Fruit fly (Drosophila melanogaster) whole organism, wandering third instar larva: ENCODE data around the gene Mgat3.

Source experiments
- Abd-B ChIP-seq: fragments of >200 bp; optimal IDR thresholded peaks from 2 replicates; lab custom pipeline; 2017; ENCODE audit warnings: missing biosample characterization, missing genetic modification characterization
- CG32264 ChIP-seq: fragments of 200-800 bp; sonication (Bioruptor generic); optimal IDR thresholded peaks from 2 replicates; lab custom pipeline; 2016; ENCODE audit warnings: missing biosample characterization, missing genetic modification characterization
- CG9705 ChIP-seq: fragments of 200-800 bp; sonication (Bioruptor generic); optimal IDR thresholded peaks from 2 replicates; lab custom pipeline; 2018; ENCODE audit warnings: missing biosample characterization, mild to moderate bottlenecking, missing genetic modification characterization
- CrebA ChIP-seq: fragments of 200-800 bp; sonication (Bioruptor generic); optimal IDR thresholded peaks from 2 replicates; lab custom pipeline; 2016; ENCODE audit warnings: missing biosample characterization, mild to moderate bottlenecking, missing genetic modification characterization, borderline replicate concordance
- Dfd ChIP-seq: fragments of >200 bp; optimal IDR thresholded peaks from 2 replicates; lab custom pipeline; 2017; ENCODE audit warnings: missing biosample characterization, missing genetic modification characterization
- Dif ChIP-seq: fragments of 200-275, 200-300 bp; sonication (Bioruptor generic); optimal IDR thresholded peaks from 2 replicates; lab custom pipeline; 2018; ENCODE audit warnings: missing biosample characterization, missing genetic modification characterization; ENCODE audit not compliant: partially characterized antibody
- GATAd ChIP-seq: sonication (Bioruptor generic); optimal IDR thresholded peaks from 2 replicates; lab custom pipeline; 2016; ENCODE audit warnings: missing biosample characterization, missing genetic modification characterization
- HLH106 ChIP-seq: fragments of 200-800 bp; optimal IDR thresholded peaks from 3 replicates; lab custom pipeline; 2019; ENCODE audit warnings: missing biosample characterization, mild to moderate bottlenecking, missing genetic modification characterization, moderate library complexity
- Hnf4 ChIP-seq: fragments of 200-800 bp; sonication (Bioruptor generic); optimal IDR thresholded peaks from 2 replicates; lab custom pipeline; 2016; ENCODE audit warnings: missing biosample characterization, mild to moderate bottlenecking, missing genetic modification characterization
- Hr78 ChIP-seq: fragments of >200 bp; optimal IDR thresholded peaks from 2 replicates; lab custom pipeline; 2017; ENCODE audit warnings: missing biosample characterization, missing genetic modification characterization
- Hr83 ChIP-seq: fragments of 200-300 bp; sonication (Bioruptor generic); optimal IDR thresholded peaks from 2 replicates; lab custom pipeline; 2016; ENCODE audit warnings: missing biosample characterization, mild to moderate bottlenecking, missing genetic modification characterization, moderate library complexity; ENCODE audit not compliant: poor library complexity, severe bottlenecking
- Jra ChIP-seq: sonication (Bioruptor generic); optimal IDR thresholded peaks from 2 replicates; lab custom pipeline; 2016; ENCODE audit warnings: missing biosample characterization, missing genetic modification characterization
- Mio ChIP-seq: sonication (Bioruptor generic); optimal IDR thresholded peaks from 2 replicates; lab custom pipeline; 2016; ENCODE audit warnings: missing biosample characterization, missing genetic modification characterization
- Myc ChIP-seq: fragments of >200 bp; optimal IDR thresholded peaks from 2 replicates; lab custom pipeline; 2017
- N ChIP-seq: fragments of >200 bp; optimal IDR thresholded peaks from 2 replicates; lab custom pipeline; 2018; ENCODE audit warnings: missing biosample characterization, missing external identifiers, missing genetic modification characterization
- OdsH ChIP-seq: fragments of 200-800 bp; sonication (Bioruptor generic); optimal IDR thresholded peaks from 2 replicates; lab custom pipeline; 2016; ENCODE audit warnings: missing biosample characterization, mild to moderate bottlenecking, missing genetic modification characterization
- Rel ChIP-seq, 2 experiments: fragments of 200-800 bp; sonication (Bioruptor generic) in 1 of 2; optimal IDR thresholded peaks; 2 replicates in 1 of 2; 3 replicates in 1 of 2; lab custom pipeline; 2016 to 2019; ENCODE audit warnings: mild to moderate bottlenecking in 2 of 2, missing biosample characterization in 2 of 2, missing genetic modification characterization in 2 of 2, moderate library complexity in 1 of 2
- Sp1 ChIP-seq: fragments of 200-800 bp; sonication (Bioruptor generic); optimal IDR thresholded peaks from 3 replicates; lab custom pipeline; 2019; ENCODE audit warnings: missing biosample characterization, mild to moderate bottlenecking, missing genetic modification characterization, moderate library complexity
- Vsx2 ChIP-seq: fragments of 200-300, 225-300 bp; sonication (Bioruptor generic); optimal IDR thresholded peaks from 2 replicates; lab custom pipeline; 2018; ENCODE audit warnings: missing biosample characterization, missing genetic modification characterization; ENCODE audit not compliant: partially characterized antibody
- br ChIP-seq: fragments of 200-800 bp; sonication (Bioruptor generic); optimal IDR thresholded peaks from 2 replicates; lab custom pipeline; 2016; ENCODE audit warnings: missing biosample characterization, missing genetic modification characterization
- brk ChIP-seq: fragments of 200-800 bp; sonication (Bioruptor generic); optimal IDR thresholded peaks from 2 replicates; lab custom pipeline; 2016; ENCODE audit warnings: missing biosample characterization, mild to moderate bottlenecking, missing genetic modification characterization
- dl ChIP-seq, 2 experiments: fragments of 175-275, 200-275 bp in 1 of 2; fragments of 200-275 bp in 1 of 2; sonication (Bioruptor generic); optimal IDR thresholded peaks; lab custom pipeline; 2018; ENCODE audit warnings: mild to moderate bottlenecking in 2 of 2, missing biosample characterization in 2 of 2, missing genetic modification characterization in 2 of 2, moderate library complexity in 2 of 2; ENCODE audit not compliant: partially characterized antibody in 2 of 2, insufficient read depth in 1 of 2
- dmrt93B ChIP-seq: fragments of 200-800 bp; sonication (Bioruptor generic); optimal IDR thresholded peaks from 2 replicates; lab custom pipeline; 2018; ENCODE audit warnings: missing biosample characterization, mild to moderate bottlenecking, missing genetic modification characterization
- dsf ChIP-seq: sonication (Bioruptor generic); optimal IDR thresholded peaks from 2 replicates; lab custom pipeline; 2016; ENCODE audit warnings: missing biosample characterization, missing genetic modification characterization, borderline replicate concordance
- ey ChIP-seq: fragments of 200-800 bp; sonication (Bioruptor generic); optimal IDR thresholded peaks from 2 replicates; lab custom pipeline; 2016; ENCODE audit warnings: missing biosample characterization, missing genetic modification characterization
- foxo ChIP-seq, 2 experiments: fragments of 200-800 bp; sonication (Bioruptor generic); optimal IDR thresholded peaks; 2 replicates in 1 of 2; 3 replicates in 1 of 2; lab custom pipeline; 2016 to 2017; ENCODE audit warnings: missing biosample characterization in 2 of 2, missing genetic modification characterization in 2 of 2
- fru ChIP-seq: fragments of 200-800 bp; sonication (Bioruptor generic); optimal IDR thresholded peaks from 3 replicates; lab custom pipeline; 2016; ENCODE audit warnings: missing biosample characterization, mild to moderate bottlenecking, missing genetic modification characterization
- h ChIP-seq: fragments of 200-800 bp; sonication (Bioruptor generic); optimal IDR thresholded peaks from 3 replicates; lab custom pipeline; 2016; ENCODE audit warnings: missing biosample characterization, mild to moderate bottlenecking, missing genetic modification characterization
- jim ChIP-seq: fragments of 175-275, 200-325 bp; sonication (Bioruptor generic); optimal IDR thresholded peaks from 2 replicates; lab custom pipeline; 2016; ENCODE audit warnings: missing biosample characterization, mild to moderate bottlenecking, missing genetic modification characterization
- lola ChIP-seq: fragments of >200 bp; optimal IDR thresholded peaks from 2 replicates; lab custom pipeline; 2017; ENCODE audit warnings: missing biosample characterization, missing genetic modification characterization
- pan ChIP-seq: fragments of >200 bp; optimal IDR thresholded peaks from 2 replicates; lab custom pipeline; 2017
- psq ChIP-seq: fragments of 200-800 bp; sonication (Bioruptor generic); optimal IDR thresholded peaks from 3 replicates; lab custom pipeline; 2017; ENCODE audit warnings: missing biosample characterization, mild to moderate bottlenecking, missing genetic modification characterization, moderate library complexity
- rgr ChIP-seq: fragments of 200-800 bp; sonication (Bioruptor generic); optimal IDR thresholded peaks from 3 replicates; lab custom pipeline; 2016; ENCODE audit warnings: missing biosample characterization, mild to moderate bottlenecking, missing genetic modification characterization
- sage ChIP-seq: fragments of 200-800 bp; sonication (Bioruptor generic); optimal IDR thresholded peaks from 2 replicates; lab custom pipeline; 2016; ENCODE audit warnings: missing biosample characterization, mild to moderate bottlenecking, missing genetic modification characterization
- sv ChIP-seq: fragments of 200-800 bp; sonication (Bioruptor generic); optimal IDR thresholded peaks from 3 replicates; lab custom pipeline; 2016; ENCODE audit warnings: missing biosample characterization, missing genetic modification characterization
- tai ChIP-seq: sonication (Bioruptor generic); optimal IDR thresholded peaks from 2 replicates; lab custom pipeline; 2016; ENCODE audit warnings: missing biosample characterization, missing genetic modification characterization
- usp ChIP-seq: fragments of >200 bp; optimal IDR thresholded peaks from 2 replicates; lab custom pipeline; 2017; ENCODE audit warnings: missing biosample characterization, missing genetic modification characterization
- woc ChIP-seq: sonication (Bioruptor generic); optimal IDR thresholded peaks from 2 replicates; lab custom pipeline; 2016; ENCODE audit warnings: missing biosample characterization, mild to moderate bottlenecking, missing genetic modification characterization

Gene Mgat3

DNA sequence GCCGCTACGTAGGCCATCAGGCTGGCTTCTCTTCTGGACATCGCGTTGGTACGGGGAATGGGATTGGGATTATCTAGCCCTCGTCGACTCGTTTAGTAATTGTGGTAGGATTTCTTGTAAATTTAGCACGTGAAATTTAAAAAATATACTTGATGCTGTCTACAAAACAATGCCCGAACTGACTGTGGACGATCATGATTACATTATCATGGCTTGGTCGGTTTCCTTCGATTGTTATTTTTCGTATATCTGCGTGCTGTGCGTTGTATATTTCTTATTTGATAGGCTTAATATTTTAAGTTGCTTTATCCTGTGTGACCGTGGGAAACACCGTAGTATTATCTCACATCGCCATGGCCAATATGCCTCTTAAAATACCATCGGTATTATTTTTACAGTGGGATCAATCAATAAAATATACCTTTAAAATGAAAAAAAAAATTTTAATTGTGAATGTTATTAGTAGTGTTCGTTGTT, 20.6 kb upstream of the Mgat3 start, which contains the start of gene CG16972:
Gene CG16972, minus strand, starts transcription at position 336 of the 477 bp plus-strand sequence.
- TF ChIP-seq Rel (GFP tag; optimal IDR thresholded peaks at IDR 0.05; lab: Kevin White, UChicago) (no peak), Rel (tag; optimal IDR thresholded peaks at IDR 0.05; lab: Kevin White, UChicago) (peak; percentile 76), Jra (GFP tag; lab: Kevin White, UChicago) (no peak)

DNA sequence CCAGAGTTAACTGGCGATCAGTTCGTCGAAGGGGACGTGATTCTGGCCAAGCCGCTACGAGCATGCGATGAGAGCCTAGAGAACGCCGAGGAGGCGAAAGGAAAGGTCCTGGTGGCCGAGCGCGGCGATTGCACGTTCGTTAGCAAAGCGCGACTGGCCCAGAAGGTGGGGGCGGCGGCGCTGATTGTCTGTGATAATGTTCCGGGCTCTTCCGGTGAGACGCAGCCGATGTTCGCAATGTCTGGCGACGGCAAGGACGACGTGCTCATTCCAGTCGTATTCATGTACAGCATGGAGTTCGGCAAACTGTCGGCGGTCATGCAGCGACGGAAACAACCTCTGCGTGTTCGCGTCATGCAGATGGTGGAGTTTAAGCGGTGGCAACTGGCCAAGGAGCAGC, 13.4 kb upstream of the Mgat3 start:
- TF ChIP-seq jim (GFP tag; lab: Kevin White, UChicago), result no peak
- no peak for TF ChIP-seq GATAd (GFP tag; lab: Kevin White, UChicago)
- no peak for TF ChIP-seq foxo (GFP tag; optimal IDR thresholded peaks at IDR 0.05; lab: Kevin White, UChicago)
- TF ChIP-seq Sp1 (GFP tag; lab: Kevin White, UChicago), result no peak
- no peak for TF ChIP-seq usp
- no peak for TF ChIP-seq rgr (GFP tag; lab: Kevin White, UChicago)
- no peak for TF ChIP-seq fru (GFP tag; lab: Kevin White, UChicago)
- no peak for TF ChIP-seq OdsH (GFP tag; lab: Kevin White, UChicago)
- no peak for TF ChIP-seq Rel (GFP tag; optimal IDR thresholded peaks at IDR 0.05; lab: Kevin White, UChicago)
- TF ChIP-seq Rel (tag; optimal IDR thresholded peaks at IDR 0.05; lab: Kevin White, UChicago), result no peak
- no peak for TF ChIP-seq Dfd (GFP tag; lab: Kevin White, UChicago)
- no peak for TF ChIP-seq sv (GFP tag; lab: Kevin White, UChicago)
- no peak for TF ChIP-seq Jra (GFP tag; lab: Kevin White, UChicago)
- no peak for TF ChIP-seq dl (GFP tag; optimal IDR thresholded peaks at IDR 0.05; lab: Kevin White, UChicago; ENCODE audit: insufficient read depth in 1 of 2, partially characterized antibody in 2 of 2)
- no peak for TF ChIP-seq ey (GFP tag; lab: Kevin White, UChicago)
- no peak for TF ChIP-seq Dif (GFP tag; lab: Kevin White, UChicago)
- TF ChIP-seq tai, result no peak
- no peak for TF ChIP-seq pan (lab: Kevin White, UChicago)
- no peak for TF ChIP-seq Hr83 (GFP tag; lab: Kevin White, UChicago)

DNA sequence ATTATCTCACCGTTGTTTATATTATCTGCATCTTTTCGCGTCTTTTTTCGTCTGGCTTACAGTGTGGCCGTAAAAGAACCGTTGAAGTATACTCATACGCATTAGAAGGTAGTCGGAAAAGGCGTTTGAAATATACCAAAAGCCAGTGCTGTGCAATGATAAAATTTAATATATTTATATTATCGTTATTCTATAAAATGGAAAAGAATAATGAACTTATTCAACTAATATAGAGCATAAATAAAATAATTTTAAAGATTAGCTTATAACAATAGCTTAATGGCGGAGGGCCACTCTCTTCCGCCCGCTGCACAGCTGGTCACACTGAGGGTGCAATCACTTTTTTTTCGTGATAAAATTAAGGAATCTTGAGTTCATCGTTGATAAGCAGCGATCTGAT, 9.5 kb upstream of the Mgat3 start, which contains the start of the genes CG16974 and Edem2:
Gene CG16974, minus strand, starts transcription at position 86 of the 400 bp plus-strand sequence.
Gene Edem2, plus strand, starts transcription at position 308 of the 400 bp plus-strand sequence.
- TF ChIP-seq Dfd (GFP tag; lab: Kevin White, UChicago) (no peak), jim (GFP tag; lab: Kevin White, UChicago) (no peak), Myc (lab: Kevin White, UChicago) (no peak), Jra (GFP tag; lab: Kevin White, UChicago) (no peak), Hr83 (GFP tag; lab: Kevin White, UChicago) (peak; percentile 49), CG9705 (GFP tag; lab: Kevin White, UChicago) (peak; percentile 58), sv (GFP tag; lab: Kevin White, UChicago) (peak; percentile 63), ey (GFP tag; lab: Kevin White, UChicago) (peak; percentile 63), Mio (no peak), dmrt93B (GFP tag; lab: Kevin White, UChicago) (no peak), h (no peak), pan (lab: Kevin White, UChicago) (no peak), br (GFP tag; lab: Kevin White, UChicago) (no peak), Abd-B (GFP tag; lab: Kevin White, UChicago) (no peak), brk (no peak), rgr (GFP tag; lab: Kevin White, UChicago) (no peak), psq (peak; percentile 76), CG32264 (GFP tag; lab: Kevin White, UChicago) (no peak), usp (no peak), Dif (GFP tag; lab: Kevin White, UChicago) (no peak), Sp1 (GFP tag; lab: Kevin White, UChicago) (no peak), tai (no peak), dsf (no peak), dl (GFP tag; optimal IDR thresholded peaks at IDR 0.05; lab: Kevin White, UChicago; ENCODE audit: insufficient read depth in 1 of 2, partially characterized antibody in 2 of 2) (no peak), CrebA (no peak), Rel (GFP tag; optimal IDR thresholded peaks at IDR 0.05; lab: Kevin White, UChicago) (no peak), Rel (tag; optimal IDR thresholded peaks at IDR 0.05; lab: Kevin White, UChicago) (peak; percentile 72), fru (GFP tag; lab: Kevin White, UChicago) (no peak), lola (no peak), OdsH (GFP tag; lab: Kevin White, UChicago) (no peak), GATAd (GFP tag; lab: Kevin White, UChicago) (peak; percentile 41), HLH106 (tag; lab: Kevin White, UChicago) (no peak), woc (no peak), Hr78 (GFP tag; lab: Kevin White, UChicago) (no peak), sage (GFP tag; lab: Kevin White, UChicago) (no peak), Hnf4 (GFP tag; lab: Kevin White, UChicago) (no peak), Vsx2 (GFP tag; lab: Kevin White, UChicago) (no peak), foxo (GFP tag; optimal IDR thresholded peaks at IDR 0.05; lab: Kevin White, UChicago) (peak in 1 of 2 experiments; percentile 88), N (GFP tag; lab: Kevin White, UChicago) (no peak)
